Worm (Caenorhabditis elegans): Measurements from ENCODE around the gene Y67A10A.3.

DNA sequence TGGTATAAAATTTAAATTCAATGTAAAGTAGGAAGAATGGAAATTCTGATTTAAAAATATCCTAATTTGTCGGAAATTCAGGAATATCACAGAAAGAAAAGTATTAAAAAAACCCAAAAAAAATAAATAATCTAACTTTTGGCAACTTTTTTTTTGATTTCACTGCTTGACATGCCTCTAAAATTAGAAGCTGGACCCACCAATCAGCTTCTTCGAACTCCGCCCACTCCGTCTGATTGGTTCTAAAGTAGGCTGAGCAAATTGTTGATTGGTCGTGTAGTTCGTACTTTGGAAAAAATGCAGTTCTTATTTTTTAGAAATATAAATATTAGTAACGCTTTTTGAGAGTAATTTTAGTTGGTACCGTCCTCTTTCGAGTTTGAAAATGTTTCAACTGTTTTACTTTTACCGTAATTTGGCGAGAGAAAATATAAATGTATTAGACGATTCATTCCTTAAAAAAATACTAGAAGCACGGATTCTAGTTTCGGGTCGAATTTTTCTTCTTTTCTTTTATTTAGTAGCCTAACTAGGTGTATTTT, 31.6 kb upstream of the Y67A10A.3 start:
- TF ChIP-seq unc-3 (GFP tag; conservative IDR thresholded peaks at IDR 0.05) (no peak), unc-3 (tag; optimal IDR thresholded peaks at IDR 0.05) (no peak), dve-1 (tag; optimal IDR thresholded peaks at IDR 0.05) (no peak), elt-4 (tag; optimal IDR thresholded peaks at IDR 0.05) (no peak), fkh-6 (tag; optimal IDR thresholded peaks at IDR 0.05) (no peak), nhr-11 (tag; optimal IDR thresholded peaks at IDR 0.05) (no peak), fkh-10 (GFP tag; optimal IDR thresholded peaks at IDR 0.05) (no peak), ceh-45 (GFP tag; IDR thresholded peaks at IDR 0.05) (no peak), pqm-1 (tag; optimal IDR thresholded peaks at IDR 0.05) (no peak)

All from whole organism, late embryonic.